Fruit fly (Drosophila melanogaster) whole organism, embryonic: ENCODE data around the gene SMC1.

Source experiments
- BEAF-32 ChIP-seq: fragments of 200-800 bp; sonication (Bioruptor generic); optimal IDR thresholded peaks from 3 replicates; lab custom pipeline; 2017; ENCODE audit warnings: missing biosample characterization, missing genetic modification characterization, mild to moderate bottlenecking, moderate library complexity, missing genetic modification reagents
- BtbVII ChIP-seq: fragments of 200-800 bp; sonication (Bioruptor generic); optimal IDR thresholded peaks from 3 replicates; lab custom pipeline; 2017; ENCODE audit warnings: missing biosample characterization, mild to moderate bottlenecking, missing genetic modification characterization
- CG10543 ChIP-seq: fragments of 200-800 bp; sonication (Bioruptor generic); optimal IDR thresholded peaks from 3 replicates; lab custom pipeline; 2017; ENCODE audit warnings: missing biosample characterization, mild to moderate bottlenecking, missing genetic modification characterization, moderate library complexity
- CG10565 ChIP-seq: fragments of 200-800 bp; sonication (Bioruptor generic); optimal IDR thresholded peaks from 3 replicates; lab custom pipeline; 2016; ENCODE audit warnings: missing biosample characterization, mild to moderate bottlenecking, missing genetic modification characterization
- CG11504 ChIP-seq: fragments of 200-800 bp; sonication (Bioruptor generic); optimal IDR thresholded peaks from 3 replicates; lab custom pipeline; 2019; ENCODE audit warnings: missing biosample characterization, mild to moderate bottlenecking, missing genetic modification characterization, moderate library complexity
- CG11560 ChIP-seq: fragments of 200-800 bp; sonication (Bioruptor generic); IDR thresholded peaks from 3 replicates; pipeline ENCODE4 v1.3.6; 2022; ENCODE audit warnings: missing biosample characterization, missing genetic modification characterization
- CG12071 ChIP-seq: fragments of 200-800 bp; sonication (Bioruptor generic); optimal IDR thresholded peaks from 3 replicates; lab custom pipeline; 2018; ENCODE audit warnings: missing biosample characterization, mild to moderate bottlenecking, missing genetic modification characterization
- CG12219 ChIP-seq: fragments of 200-800 bp; sonication (Bioruptor generic); optimal IDR thresholded peaks from 3 replicates; lab custom pipeline; 2018; ENCODE audit warnings: missing biosample characterization, mild to moderate bottlenecking, missing genetic modification characterization
- CG12659 ChIP-seq: fragments of 200-800 bp; sonication (Bioruptor generic); optimal IDR thresholded peaks from 3 replicates; lab custom pipeline; 2017; ENCODE audit warnings: mild to moderate bottlenecking, missing biosample characterization, missing genetic modification reagents, missing genetic modification characterization
- CG14441 ChIP-seq: fragments of 200-800 bp; sonication (Bioruptor generic); IDR thresholded peaks from 2 replicates; pipeline ENCODE4 v1.3.6; 2022; ENCODE audit warnings: missing biosample characterization, missing genetic modification characterization
- CG15269 ChIP-seq: fragments of 200-800 bp; sonication (Bioruptor generic); optimal IDR thresholded peaks from 2 replicates; lab custom pipeline; 2018; ENCODE audit warnings: missing biosample characterization, mild to moderate bottlenecking, missing genetic modification characterization, moderate library complexity
- CG15479 ChIP-seq: fragments of 200-800 bp; sonication (Bioruptor generic); optimal IDR thresholded peaks from 3 replicates; lab custom pipeline; 2019; ENCODE audit warnings: missing biosample characterization, mild to moderate bottlenecking, missing genetic modification characterization, moderate library complexity
- CG17568 ChIP-seq: fragments of 200-800 bp; sonication (Bioruptor generic); optimal IDR thresholded peaks from 2 replicates; lab custom pipeline; 2018; ENCODE audit warnings: missing biosample characterization, mild to moderate bottlenecking, missing genetic modification characterization, moderate library complexity
- CG18262 ChIP-seq: fragments of 200-800 bp; optimal IDR thresholded peaks from 3 replicates; lab custom pipeline; 2019; ENCODE audit warnings: missing biosample characterization, mild to moderate bottlenecking, missing genetic modification characterization, moderate library complexity
- CG18619 ChIP-seq: fragments of 200-800 bp; sonication (Bioruptor generic); optimal IDR thresholded peaks from 3 replicates; lab custom pipeline; 2017; ENCODE audit warnings: missing biosample characterization, mild to moderate bottlenecking, missing genetic modification characterization
- CG3163 ChIP-seq: fragments of 200-800 bp; sonication (Bioruptor generic); optimal IDR thresholded peaks from 3 replicates; lab custom pipeline; 2016; ENCODE audit warnings: missing biosample characterization, missing genetic modification characterization
- CG3281 ChIP-seq: fragments of 200-800 bp; sonication (Bioruptor generic); optimal IDR thresholded peaks from 3 replicates; lab custom pipeline; 2017; ENCODE audit warnings: missing biosample characterization, mild to moderate bottlenecking, missing genetic modification characterization
- CG3838 ChIP-seq: fragments of 200-800 bp; sonication (Bioruptor generic); optimal IDR thresholded peaks from 3 replicates; lab custom pipeline; 2016; ENCODE audit warnings: missing biosample characterization, missing genetic modification characterization
- CG3995 ChIP-seq: fragments of 200-800 bp; sonication (Bioruptor generic); optimal IDR thresholded peaks from 3 replicates; lab custom pipeline; 2016; ENCODE audit warnings: missing biosample characterization, missing genetic modification characterization
- CG42726 ChIP-seq: fragments of 200-800 bp; sonication (Bioruptor generic); IDR thresholded peaks from 2 replicates; pipeline ENCODE4 v1.3.6; 2022; ENCODE audit warnings: missing biosample characterization, missing genetic modification characterization; ENCODE audit not compliant: partially characterized antibody
- CG7839 ChIP-seq: fragments of 200-800 bp; sonication (Bioruptor generic); optimal IDR thresholded peaks from 3 replicates; lab custom pipeline; 2018; ENCODE audit warnings: missing biosample characterization, mild to moderate bottlenecking, missing genetic modification characterization, moderate library complexity
- CHES-1-like ChIP-seq: fragments of 200-800 bp; sonication (Bioruptor generic); optimal IDR thresholded peaks from 2 replicates; lab custom pipeline; 2016; ENCODE audit warnings: missing biosample characterization, missing genetic modification characterization
- CrebB ChIP-seq: fragments of 200-800 bp; sonication (Bioruptor generic); optimal IDR thresholded peaks from 3 replicates; lab custom pipeline; 2018; ENCODE audit warnings: missing biosample characterization, mild to moderate bottlenecking, missing genetic modification characterization
- Dp ChIP-seq: fragments of 200-800 bp; sonication (Bioruptor generic); optimal IDR thresholded peaks from 2 replicates; lab custom pipeline; 2018; ENCODE audit warnings: missing biosample characterization, mild to moderate bottlenecking, missing genetic modification characterization, moderate library complexity
- Ets65A ChIP-seq: fragments of 200-800 bp; sonication (Bioruptor generic); peaks from one replicate; lab custom pipeline; 2016; ENCODE audit warnings: missing biosample characterization, missing genetic modification characterization
- Ets97D ChIP-seq: fragments of 200-800 bp; sonication (Bioruptor generic); optimal IDR thresholded peaks from 3 replicates; lab custom pipeline; 2016; ENCODE audit warnings: missing biosample characterization, missing genetic modification characterization
- Hand ChIP-seq: fragments of 200-800 bp; sonication (Bioruptor generic); optimal IDR thresholded peaks from 2 replicates; lab custom pipeline; 2017; ENCODE audit warnings: mild to moderate bottlenecking, missing biosample characterization, missing genetic modification reagents, missing genetic modification characterization
- Hr51 ChIP-seq, 2 experiments: fragments of 200-800 bp; sonication (Bioruptor generic); optimal IDR thresholded peaks; 2 replicates in 1 of 2; 3 replicates in 1 of 2; lab custom pipeline; 2016 to 2018; ENCODE audit warnings: missing biosample characterization in 2 of 2, missing genetic modification characterization in 2 of 2, mild to moderate bottlenecking in 1 of 2, moderate library complexity in 1 of 2
- Hsf ChIP-seq: fragments of 200-800 bp; sonication (Bioruptor generic); optimal IDR thresholded peaks from 3 replicates; lab custom pipeline; 2016; ENCODE audit warnings: missing biosample characterization, missing genetic modification characterization
- Jarid2 ChIP-seq: fragments of 200-800 bp; sonication (Bioruptor generic); optimal IDR thresholded peaks from 3 replicates; lab custom pipeline; 2017; ENCODE audit warnings: mild to moderate bottlenecking, missing biosample characterization, missing genetic modification reagents, missing genetic modification characterization
- Mad ChIP-seq: fragments of 200-800 bp; sonication (Bioruptor generic); optimal IDR thresholded peaks from 2 replicates; lab custom pipeline; 2016; ENCODE audit warnings: missing biosample characterization, missing genetic modification characterization
- bsh ChIP-seq, 2 experiments: fragments of 200-800 bp; sonication (Bioruptor generic); optimal IDR thresholded peaks; 2 replicates each; lab custom pipeline; 2017 to 2018; ENCODE audit warnings: mild to moderate bottlenecking in 2 of 2, missing biosample characterization in 2 of 2, missing genetic modification characterization in 2 of 2, moderate library complexity in 1 of 2
- cato ChIP-seq: fragments of 200-800 bp; sonication (Bioruptor generic); optimal IDR thresholded peaks from 2 replicates; lab custom pipeline; 2016; ENCODE audit warnings: missing biosample characterization, missing genetic modification characterization, borderline replicate concordance
- chn ChIP-seq: fragments of 200-800 bp; sonication (Bioruptor generic); optimal IDR thresholded peaks from 2 replicates; lab custom pipeline; 2016; ENCODE audit warnings: missing biosample characterization, missing genetic modification characterization
- dm ChIP-seq: fragments of 200-800 bp; sonication (Bioruptor generic); optimal IDR thresholded peaks from 3 replicates; lab custom pipeline; 2016; ENCODE audit warnings: missing biosample characterization, missing genetic modification characterization
- ewg ChIP-seq: fragments of 200-800 bp; sonication (Bioruptor generic); optimal IDR thresholded peaks from 3 replicates; lab custom pipeline; 2017; ENCODE audit warnings: mild to moderate bottlenecking, missing biosample characterization, missing genetic modification reagents, missing genetic modification characterization
- fd64A ChIP-seq: fragments of 200-800 bp; sonication (Bioruptor generic); optimal IDR thresholded peaks from 3 replicates; lab custom pipeline; 2018; ENCODE audit warnings: missing biosample characterization, mild to moderate bottlenecking, missing genetic modification characterization
- ham ChIP-seq: fragments of 200-800 bp; sonication (Bioruptor generic); IDR thresholded peaks from 2 replicates; pipeline ENCODE4 v1.3.6; 2022; ENCODE audit warnings: missing biosample characterization, missing genetic modification characterization
- kni ChIP-seq: fragments of 200-800 bp; sonication (Bioruptor generic); optimal IDR thresholded peaks from 3 replicates; lab custom pipeline; 2017; ENCODE audit warnings: mild to moderate bottlenecking, missing biosample characterization, missing genetic modification reagents, missing genetic modification characterization
- lab ChIP-seq: fragments of 200-800 bp; sonication (Bioruptor generic); optimal IDR thresholded peaks from 3 replicates; lab custom pipeline; 2017; ENCODE audit warnings: missing biosample characterization, missing genetic modification characterization, mild to moderate bottlenecking, moderate library complexity, missing genetic modification reagents
- odd ChIP-seq: fragments of 200-800 bp; sonication (Bioruptor generic); optimal IDR thresholded peaks from 2 replicates; lab custom pipeline; 2017; ENCODE audit warnings: missing biosample characterization, mild to moderate bottlenecking, missing genetic modification characterization
- phol ChIP-seq: fragments of 200-800 bp; sonication (Bioruptor generic); optimal IDR thresholded peaks from 3 replicates; lab custom pipeline; 2018; ENCODE audit warnings: missing biosample characterization, mild to moderate bottlenecking, missing genetic modification characterization, moderate library complexity
- psq ChIP-seq: fragments of 200-800 bp; sonication (Bioruptor generic); optimal IDR thresholded peaks from 2 replicates; lab custom pipeline; 2017; ENCODE audit warnings: missing biosample characterization, missing genetic modification characterization
- run ChIP-seq: fragments of 200-800 bp; sonication (Bioruptor generic); optimal IDR thresholded peaks from 3 replicates; lab custom pipeline; 2018; ENCODE audit warnings: missing biosample characterization, mild to moderate bottlenecking, missing genetic modification characterization
- scrt ChIP-seq: fragments of 200-800 bp; sonication (Bioruptor generic); optimal IDR thresholded peaks from 2 replicates; lab custom pipeline; 2018; ENCODE audit warnings: missing biosample characterization, mild to moderate bottlenecking, missing genetic modification characterization, moderate library complexity
- stwl ChIP-seq: fragments of 200-800 bp; sonication (Bioruptor generic); optimal IDR thresholded peaks from 3 replicates; lab custom pipeline; 2018; ENCODE audit warnings: missing biosample characterization, mild to moderate bottlenecking, missing genetic modification characterization, moderate library complexity
- usp ChIP-seq: fragments of >200 bp; optimal IDR thresholded peaks from 2 replicates; lab custom pipeline; 2017; ENCODE audit warnings: missing biosample characterization, missing genetic modification characterization
- vfl ChIP-seq: fragments of 200-800 bp; sonication (Bioruptor generic); optimal IDR thresholded peaks from 2 replicates; lab custom pipeline; 2016; ENCODE audit warnings: missing biosample characterization, missing genetic modification characterization

Gene SMC1

dm6 chr3R:24105312-24105902 is 47.3 kb downstream of the SMC1 start, which contains the start of gene Syx1A (continued):
- TF ChIP-seq CG12219 (GFP tag; lab: Kevin White, UChicago) (peak; percentile 10), CG42726 (GFP tag; lab: Robert Waterston, UW) (no peak), lab (peak; percentile 65), Hsf (GFP tag; lab: Kevin White, UChicago) (peak; percentile 19), CG3281 (GFP tag; lab: Kevin White, UChicago) (peak; percentile 55), phol (tag; lab: Kevin White, UChicago) (peak; percentile 20), CG3995 (GFP tag; lab: Kevin White, UChicago) (peak; percentile 81), CG18262 (tag; lab: Kevin White, UChicago) (peak; percentile 26), stwl (tag; lab: Kevin White, UChicago) (peak; percentile 44), usp (no peak), Ets65A (no peak), chn (GFP tag; lab: Kevin White, UChicago) (peak; percentile 27), Ets97D (GFP tag; lab: Kevin White, UChicago) (peak; percentile 74), CrebB (peak; percentile 61), CG18619 (GFP tag; lab: Kevin White, UChicago) (peak; percentile 23), cato (GFP tag; lab: Kevin White, UChicago) (no peak), CG12659 (peak; percentile 60), bsh (GFP tag; optimal IDR thresholded peaks at IDR 0.05; lab: Kevin White, UChicago) (peak in 1 of 2 experiments; percentile 36), vfl (GFP tag; lab: Kevin White, UChicago) (peak; percentile 9), CG10543 (GFP tag; lab: Kevin White, UChicago) (peak; percentile 68), CG15479 (GFP tag; lab: Kevin White, UChicago) (peak; percentile 86), CG14441 (GFP tag; lab: Robert Waterston, UW) (no peak), Dp (GFP tag; lab: Kevin White, UChicago) (peak; percentile 25), dm (peak; percentile 35), CG3163 (peak; percentile 77), CHES-1-like (GFP tag; lab: Kevin White, UChicago) (peak; percentile 43), run (peak; percentile 5), BtbVII (peak; percentile 36), Hand (peak; percentile 2), ham (no peak), CG17568 (GFP tag; lab: Kevin White, UChicago) (peak; percentile 52), kni (no peak), CG3838 (peak; percentile 65), CG15269 (tag; lab: Kevin White, UChicago) (peak; percentile 33), CG12071 (peak; percentile 22), CG11560 (tag; lab: Robert Waterston, UW) (no peak), scrt (GFP tag; lab: Kevin White, UChicago) (peak; percentile 57), Mad (GFP tag; lab: Kevin White, UChicago) (peak; percentile 0), Hr51 (GFP tag; optimal IDR thresholded peaks at IDR 0.05; lab: Kevin White, UChicago) (peak in 1 of 2 experiments; percentile 29), psq (GFP tag; lab: Kevin White, UChicago) (peak; percentile 98), CG11504 (tag; lab: Kevin White, UChicago) (peak; percentile 5), ewg (GFP tag; lab: Kevin White, UChicago) (peak; percentile 10), CG10565 (GFP tag; lab: Kevin White, UChicago) (no peak), CG7839 (tag; lab: Kevin White, UChicago) (peak; percentile 25), fd64A (GFP tag; lab: Kevin White, UChicago) (peak; percentile 15), BEAF-32 (peak; percentile 48), Jarid2 (GFP tag; lab: Kevin White, UChicago) (peak; percentile 91), odd (GFP tag; lab: Kevin White, UChicago) (peak; percentile 34)
